Worm (Caenorhabditis elegans) whole organism, late embryonic: ENCODE measurements around the gene semi-1.
A peak's percentile ranks its signal among the peaks of the same experiment; 100 is the strongest.

Experiments used
- C08G9.2 ChIP-seq: sonication (generic microtip); optimal IDR thresholded peaks from 2 replicates; lab custom pipeline; 2016; ENCODE audit warnings: mild to moderate bottlenecking, missing genetic modification characterization, moderate library complexity, missing compliant biosample characterization
- C38D4.7 ChIP-seq: fragments of 200-800 bp; sonication (Bioruptor generic); optimal IDR thresholded peaks from 2 replicates; lab custom pipeline; 2018; ENCODE audit warnings: mild to moderate bottlenecking, missing genetic modification characterization, moderate library complexity, missing compliant biosample characterization
- F13H6.1 ChIP-seq: sonication (generic microtip); optimal IDR thresholded peaks from 2 replicates; lab custom pipeline; 2016; ENCODE audit warnings: missing genetic modification characterization, missing compliant biosample characterization
- K09A11.1 ChIP-seq: sonication (generic microtip); optimal IDR thresholded peaks from 2 replicates; lab custom pipeline; 2017; ENCODE audit warnings: antibody characterized with exemption, mild to moderate bottlenecking, missing genetic modification characterization, missing compliant biosample characterization; ENCODE audit not compliant: insufficient read depth
- ahr-1 ChIP-seq: sonication (generic microtip); optimal IDR thresholded peaks from 2 replicates; lab custom pipeline; 2016; ENCODE audit warnings: missing genetic modification characterization, missing compliant biosample characterization
- ceh-14 ChIP-seq: sonication (generic microtip); optimal IDR thresholded peaks from 2 replicates; lab custom pipeline; 2016; ENCODE audit warnings: missing genotype, missing genetic modification characterization, missing compliant biosample characterization
- ceh-19 ChIP-seq: fragments of 200-800 bp; sonication (Bioruptor generic); optimal IDR thresholded peaks from 2 replicates; lab custom pipeline; 2018; ENCODE audit warnings: mild to moderate bottlenecking, missing genetic modification characterization, missing compliant biosample characterization
- ceh-2 ChIP-seq: sonication (generic microtip); optimal IDR thresholded peaks from 2 replicates; lab custom pipeline; 2016; ENCODE audit warnings: missing genotype, missing genetic modification characterization, missing compliant biosample characterization
- ceh-22 ChIP-seq: sonication (generic microtip); optimal IDR thresholded peaks from 2 replicates; lab custom pipeline; 2017; ENCODE audit warnings: missing biosample characterization, missing genetic modification characterization
- ceh-24 ChIP-seq: sonication (generic microtip); optimal IDR thresholded peaks from 2 replicates; lab custom pipeline; 2016; ENCODE audit warnings: mild to moderate bottlenecking, missing genetic modification characterization, missing compliant biosample characterization
- ceh-30 ChIP-seq: fragments of 150-350 bp; optimal IDR thresholded peaks from 2 replicates; lab custom pipeline; 2014; ENCODE audit warnings: missing biosample characterization, missing genetic modification characterization
- ceh-31 ChIP-seq: sonication (generic microtip); optimal IDR thresholded peaks from 2 replicates; lab custom pipeline; 2016; ENCODE audit warnings: missing genetic modification characterization, missing compliant biosample characterization
- ceh-45 ChIP-seq: fragments of 200-800 bp; sonication (Bioruptor generic); IDR thresholded peaks from 2 replicates; pipeline ENCODE4 v1.3.6; 2022; ENCODE audit warnings: missing genetic modification reagents, missing genetic modification characterization, missing compliant biosample characterization
- ceh-9 ChIP-seq: sonication (generic microtip); optimal IDR thresholded peaks from 2 replicates; lab custom pipeline; 2016; ENCODE audit warnings: mild to moderate bottlenecking, missing genetic modification characterization, inconsistent platforms, missing compliant biosample characterization
- dmd-4 ChIP-seq: sonication (generic microtip); optimal IDR thresholded peaks from 2 replicates; lab custom pipeline; 2016; ENCODE audit warnings: borderline replicate concordance, missing genetic modification characterization, missing compliant biosample characterization
- dve-1 ChIP-seq: sonication (generic microtip); optimal IDR thresholded peaks from 2 replicates; lab custom pipeline; 2017; ENCODE audit warnings: antibody characterized with exemption, mild to moderate bottlenecking, missing genetic modification characterization, missing compliant biosample characterization
- elt-2 ChIP-seq: sonication (generic microtip); optimal IDR thresholded peaks from 2 replicates; lab custom pipeline; 2016; ENCODE audit warnings: missing genetic modification reagents, missing genetic modification characterization, missing compliant biosample characterization
- elt-4 ChIP-seq: sonication (generic microtip); optimal IDR thresholded peaks from 2 replicates; lab custom pipeline; 2016; ENCODE audit warnings: missing genetic modification characterization, missing compliant biosample characterization
- ets-4 ChIP-seq: sonication (generic microtip); optimal IDR thresholded peaks from 2 replicates; lab custom pipeline; 2016; ENCODE audit warnings: missing genetic modification characterization, missing compliant biosample characterization
- eyg-1 ChIP-seq: sonication (generic microtip); optimal IDR thresholded peaks from 2 replicates; lab custom pipeline; 2016; ENCODE audit warnings: missing genotype, missing genetic modification characterization, missing compliant biosample characterization
- fax-1 ChIP-seq: sonication (generic microtip); optimal IDR thresholded peaks from 2 replicates; lab custom pipeline; 2016; ENCODE audit warnings: missing genotype, missing genetic modification characterization, missing compliant biosample characterization
- fkh-10 ChIP-seq: fragments of 150-350 bp; optimal IDR thresholded peaks from 2 replicates; lab custom pipeline; 2014; ENCODE audit warnings: missing biosample characterization, missing genetic modification reagents, missing genetic modification characterization
- gmeb-2 ChIP-seq: sonication (generic microtip); optimal IDR thresholded peaks from 2 replicates; lab custom pipeline; 2016; ENCODE audit warnings: missing genetic modification characterization, inconsistent platforms, missing compliant biosample characterization
- hlh-13 ChIP-seq: fragments of 200-800 bp; sonication (Bioruptor generic); optimal IDR thresholded peaks from 2 replicates; lab custom pipeline; 2018; ENCODE audit warnings: mild to moderate bottlenecking, missing genetic modification characterization, missing compliant biosample characterization
- hlh-15 ChIP-seq: sonication (generic microtip); optimal IDR thresholded peaks from 2 replicates; lab custom pipeline; 2016; ENCODE audit warnings: missing genetic modification characterization, missing compliant biosample characterization
- hlh-30 ChIP-seq: sonication (generic microtip); optimal IDR thresholded peaks from 2 replicates; lab custom pipeline; 2017; ENCODE audit warnings: antibody characterized with exemption, missing genetic modification characterization, missing compliant biosample characterization; ENCODE audit not compliant: insufficient read depth
- hlh-6 ChIP-seq: sonication (generic microtip); optimal IDR thresholded peaks from 2 replicates; lab custom pipeline; 2016; ENCODE audit warnings: missing genotype, missing genetic modification characterization, missing compliant biosample characterization
- hlh-8 ChIP-seq: sonication (generic microtip); optimal IDR thresholded peaks from 2 replicates; lab custom pipeline; 2016; ENCODE audit warnings: missing genotype, missing genetic modification characterization, missing compliant biosample characterization
- lim-6 ChIP-seq: sonication (generic microtip); optimal IDR thresholded peaks from 2 replicates; lab custom pipeline; 2016; ENCODE audit warnings: missing genetic modification characterization, missing compliant biosample characterization
- lin-11 ChIP-seq: fragments of 200-800 bp; sonication (Bioruptor generic); optimal IDR thresholded peaks from 2 replicates; lab custom pipeline; 2018; ENCODE audit warnings: mild to moderate bottlenecking, missing genetic modification characterization, missing compliant biosample characterization
- mec-3 ChIP-seq: sonication (generic microtip); optimal IDR thresholded peaks from 2 replicates; lab custom pipeline; 2016; ENCODE audit warnings: borderline replicate concordance, missing genetic modification characterization, missing compliant biosample characterization
- nfya-1 ChIP-seq: sonication (generic microtip); optimal IDR thresholded peaks from 2 replicates; lab custom pipeline; 2017; ENCODE audit warnings: missing genetic modification characterization, mild to moderate bottlenecking, missing compliant biosample characterization, antibody characterized with exemption, moderate library complexity
- pat-9 ChIP-seq: fragments of 200-800 bp; sonication (Bioruptor generic); optimal IDR thresholded peaks from 2 replicates; lab custom pipeline; 2018; ENCODE audit warnings: mild to moderate bottlenecking, missing genetic modification characterization, moderate library complexity, missing compliant biosample characterization
- pqm-1 ChIP-seq: sonication (generic microtip); optimal IDR thresholded peaks from 2 replicates; lab custom pipeline; 2016; ENCODE audit warnings: missing genetic modification characterization, missing compliant biosample characterization
- rnt-1 ChIP-seq: sonication (generic microtip); optimal IDR thresholded peaks from 2 replicates; lab custom pipeline; 2016; ENCODE audit warnings: missing genetic modification characterization, missing compliant biosample characterization
- sdc-2 ChIP-seq: sonication (generic microtip); optimal IDR thresholded peaks from 2 replicates; lab custom pipeline; 2016; ENCODE audit warnings: missing genotype, missing genetic modification characterization, missing compliant biosample characterization
- syd-9 ChIP-seq: sonication (generic microtip); optimal IDR thresholded peaks from 2 replicates; lab custom pipeline; 2016; ENCODE audit warnings: mild to moderate bottlenecking, missing genetic modification characterization, moderate library complexity, missing compliant biosample characterization
- tbx-2 ChIP-seq: sonication (generic microtip); optimal IDR thresholded peaks from 2 replicates; lab custom pipeline; 2016; ENCODE audit warnings: missing genetic modification characterization, missing compliant biosample characterization
- tbx-7 ChIP-seq: sonication (generic microtip); optimal IDR thresholded peaks from 2 replicates; lab custom pipeline; 2016; ENCODE audit warnings: missing genotype, missing genetic modification characterization, missing compliant biosample characterization
- ttx-3 ChIP-seq: sonication (generic microtip); optimal IDR thresholded peaks from 2 replicates; lab custom pipeline; 2016; ENCODE audit warnings: missing genetic modification reagents, missing genetic modification characterization, missing compliant biosample characterization
- unc-3 ChIP-seq, 2 experiments: fragments of 200-800 bp in 1 of 2; sonication (Bioruptor generic) in 1 of 2; sonication (generic microtip) in 1 of 2; conservative IDR thresholded peaks in 1 of 2; optimal IDR thresholded peaks in 1 of 2; 2 replicates each; pipeline versions ENCODE4 v1.3.6 to Lab custom; 2016 to 2022; ENCODE audit warnings: missing compliant biosample characterization in 2 of 2, missing genetic modification characterization in 2 of 2, missing genetic modification reagents in 1 of 2
- unc-42 ChIP-seq: sonication (generic microtip); optimal IDR thresholded peaks from 2 replicates; lab custom pipeline; 2016; ENCODE audit warnings: missing genotype, missing genetic modification characterization, missing compliant biosample characterization
- unc-55 ChIP-seq: sonication (generic microtip); optimal IDR thresholded peaks from 2 replicates; lab custom pipeline; 2017; ENCODE audit warnings: missing biosample characterization, missing genetic modification reagents, missing genetic modification characterization
- unc-86 ChIP-seq: sonication (generic microtip); optimal IDR thresholded peaks from 2 replicates; lab custom pipeline; 2016; ENCODE audit warnings: missing genetic modification characterization, missing compliant biosample characterization
- zip-5 ChIP-seq: sonication (generic microtip); optimal IDR thresholded peaks from 2 replicates; lab custom pipeline; 2016; ENCODE audit warnings: missing genetic modification characterization, missing compliant biosample characterization
- ztf-16 ChIP-seq: sonication (generic microtip); optimal IDR thresholded peaks from 2 replicates; lab custom pipeline; 2017; ENCODE audit warnings: missing genetic modification characterization, missing compliant biosample characterization

Gene semi-1

ce11 chrV:13473467-13473866, 41.5 kb downstream of the semi-1 start, which contains the start of gene T10G3.1:
TSS of gene T10G3.1 (minus strand) at chrV:13473679.
- no peak for TF ChIP-seq hlh-15 (tag; lab: Kevin White, UChicago)
- peak; percentile 76 for TF ChIP-seq unc-55 (GFP tag; lab: Kevin White, UChicago)
- TF ChIP-seq, all 69 proteins: peak for 1

- TF ChIP-seq ceh-2 (tag; lab: Kevin White, UChicago) (no peak), unc-42 (tag; lab: Kevin White, UChicago) (no peak), syd-9 (no peak), elt-4 (no peak), ceh-45 (GFP tag; lab: Robert Waterston, UW) (no peak), hlh-13 (no peak), hlh-15 (tag; lab: Kevin White, UChicago) (no peak), tbx-2 (tag; lab: Kevin White, UChicago) (no peak)
- TF ChIP-seq, all 69 proteins: peak for 0
Observed at ce11 chrV:13472062-13472461, 43.0 kb downstream of the semi-1 start.

DNA sequence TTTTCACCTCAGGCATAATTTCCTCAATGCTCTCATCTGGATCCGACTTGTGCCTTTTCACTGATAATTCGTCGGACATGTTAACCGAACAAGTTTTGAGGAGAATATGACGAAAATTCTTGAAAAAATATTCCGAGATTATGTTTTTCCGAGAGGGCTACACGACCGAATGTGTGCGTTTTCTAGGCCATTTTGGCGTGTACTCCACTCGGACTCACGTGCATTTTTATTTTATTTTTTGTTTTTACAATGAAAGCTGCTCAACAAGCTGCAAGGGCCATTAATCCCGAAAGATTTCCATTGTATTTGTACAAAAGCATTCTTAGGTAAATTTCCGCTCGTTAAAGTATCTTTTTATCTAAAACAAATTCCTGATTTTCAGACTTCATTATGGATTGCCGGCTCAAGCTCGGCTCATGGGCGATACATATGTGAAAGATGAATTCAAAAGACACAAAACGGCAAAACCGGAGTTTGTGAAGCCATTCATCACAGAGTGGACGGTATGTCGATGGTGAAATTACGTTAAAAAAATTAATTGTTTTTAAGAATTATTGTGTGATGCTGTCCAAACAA, 46.7 kb downstream of the semi-1 start, which contains the start of the genes F25H9.6 and F25H9.7:
F25H9.6 (minus strand) TSS at position 172 of the 576 bp plus-strand sequence.
F25H9.7 (plus strand) TSS at position 187 of the 576 bp plus-strand sequence.
- TF ChIP-seq pat-9 (tag; lab: Kevin White, UChicago) (no peak), syd-9 (peak; percentile 7), fax-1 (tag; lab: Kevin White, UChicago) (peak; percentile 79), mec-3 (tag; lab: Kevin White, UChicago) (peak; percentile 92), ceh-14 (tag; lab: Kevin White, UChicago) (peak; percentile 76), ztf-16 (peak; percentile 54), ceh-31 (tag; lab: Kevin White, UChicago) (peak; percentile 98), tbx-2 (tag; lab: Kevin White, UChicago) (peak; percentile 95), hlh-15 (tag; lab: Kevin White, UChicago) (peak; percentile 71), rnt-1 (peak; percentile 88), fkh-10 (GFP tag; lab: Kevin White, UChicago) (no peak), hlh-6 (tag; lab: Kevin White, UChicago) (peak; percentile 52), dmd-4 (tag; lab: Kevin White, UChicago) (peak; percentile 27), F13H6.1 (tag; lab: Kevin White, UChicago) (peak; percentile 80), ets-4 (tag; lab: Kevin White, UChicago) (peak; percentile 96), hlh-8 (peak; percentile 92), unc-42 (tag; lab: Kevin White, UChicago) (peak; percentile 42), tbx-7 (tag; lab: Kevin White, UChicago) (peak; percentile 97), gmeb-2 (tag; lab: Kevin White, UChicago) (no peak), ahr-1 (tag; lab: Kevin White, UChicago) (peak; percentile 53), K09A11.1 (tag; lab: Kevin White, UChicago) (no peak), elt-2 (tag; lab: Kevin White, UChicago) (peak; percentile 64), dve-1 (tag; lab: Kevin White, UChicago) (no peak), sdc-2 (tag; lab: Kevin White, UChicago) (peak; percentile 41), nfya-1 (tag; lab: Kevin White, UChicago) (peak; percentile 12), unc-55 (GFP tag; lab: Kevin White, UChicago) (no peak), ceh-22 (tag; lab: Kevin White, UChicago) (no peak), pqm-1 (peak; percentile 40), ceh-2 (tag; lab: Kevin White, UChicago) (peak; percentile 97), ceh-30 (tag; lab: Kevin White, UChicago) (no peak), unc-86 (tag; lab: Kevin White, UChicago) (peak; percentile 54), lim-6 (tag; lab: Kevin White, UChicago) (peak; percentile 86), hlh-30 (tag; lab: Kevin White, UChicago) (peak; percentile 68), zip-5 (tag; lab: Kevin White, UChicago) (peak; percentile 91), ceh-9 (tag; lab: Kevin White, UChicago) (no peak), C38D4.7 (GFP tag; lab: Kevin White, UChicago) (no peak), lin-11 (tag; lab: Kevin White, UChicago) (peak; percentile 22), ceh-19 (GFP tag; lab: Kevin White, UChicago) (no peak), unc-3 (GFP tag; conservative IDR thresholded peaks at IDR 0.05; lab: Robert Waterston, UW) (no peak), unc-3 (tag; optimal IDR thresholded peaks at IDR 0.05; lab: Kevin White, UChicago) (no peak), eyg-1 (tag; lab: Kevin White, UChicago) (peak; percentile 56), C08G9.2 (peak; percentile 98), ttx-3 (tag; lab: Kevin White, UChicago) (peak; percentile 28), ceh-24 (tag; lab: Kevin White, UChicago) (no peak)
